Worm (Caenorhabditis elegans): ENCODE measurements around the gene srx-22.

DNA sequence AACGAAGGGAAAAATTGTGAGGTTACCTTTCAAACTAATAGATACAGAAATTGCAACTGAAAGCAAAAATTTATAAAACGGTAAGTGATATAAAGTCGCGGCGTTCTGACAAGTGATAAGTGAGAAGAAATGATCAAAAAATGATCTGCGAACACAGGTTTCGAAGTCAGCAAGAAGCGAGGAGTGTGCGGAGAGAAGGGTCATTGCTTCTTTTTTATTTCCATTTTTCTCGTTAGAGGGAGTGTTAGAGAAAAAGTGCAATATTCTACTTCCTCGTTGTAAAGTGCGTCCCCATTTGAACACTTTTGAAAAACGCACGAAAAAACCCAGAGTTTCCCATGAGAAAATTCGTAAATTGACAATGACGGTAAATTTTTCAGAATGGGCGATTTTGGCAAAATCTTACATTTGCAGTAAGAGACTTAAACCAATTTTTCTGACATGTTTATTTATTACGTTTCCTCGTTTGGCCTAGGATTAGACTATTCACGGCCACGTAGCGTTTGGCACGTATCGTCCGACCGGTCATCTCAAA, 3.1 kb upstream of the srx-22 start, which contains the start of the genes fbxa-72 and srx-21:
- TF ChIP-seq med-1 (GFP tag; optimal IDR thresholded peaks at IDR 0.05; ENCODE audit: insufficient read depth) (no peak), ztf-29 (GFP tag; IDR thresholded peaks at IDR 0.05) (no peak), T22C8.4 (GFP tag; IDR thresholded peaks at IDR 0.05) (no peak), tab-1 (GFP tag; IDR thresholded peaks at IDR 0.05) (no peak), ztf-23 (GFP tag; IDR thresholded peaks at IDR 0.05) (no peak), flt-1 (GFP tag; IDR thresholded peaks at IDR 0.05) (no peak), ref-1 (GFP tag; conservative IDR thresholded peaks at IDR 0.05) (no peak), cog-1 (tag; optimal IDR thresholded peaks at IDR 0.05) (no peak)
